Worm (Caenorhabditis elegans) whole organism, midembryonic: ENCODE data around the gene kin-30.
"Not testable (repeated sequence)": the region's sequence is repeated elsewhere in the genome, so short reads cannot be mapped to it uniquely, and the experiment has no call there.

Experiments used
- T22C8.4 ChIP-seq: fragments of 200-800 bp; sonication (Bioruptor generic); IDR thresholded peaks from 2 replicates; pipeline ENCODE4 v1.3.6; 2022; ENCODE audit warnings: missing genetic modification characterization, missing compliant biosample characterization
- cog-1 ChIP-seq: sonication (generic microtip); optimal IDR thresholded peaks from 2 replicates; lab custom pipeline; 2016; ENCODE audit warnings: missing genetic modification characterization, missing compliant biosample characterization
- flt-1 ChIP-seq: fragments of 200-800 bp; sonication (Bioruptor generic); IDR thresholded peaks from 2 replicates; pipeline ENCODE4 v1.3.6; 2022; ENCODE audit warnings: missing genetic modification characterization, missing compliant biosample characterization
- klf-2 ChIP-seq: fragments of 200-800 bp; sonication (Bioruptor generic); conservative IDR thresholded peaks from 2 replicates; pipeline ENCODE4 v1.3.6; 2022; ENCODE audit warnings: missing genetic modification reagents, missing genetic modification characterization, missing compliant biosample characterization
- med-1 ChIP-seq: sonication (generic microtip); optimal IDR thresholded peaks from 2 replicates; lab custom pipeline; 2017; ENCODE audit warnings: missing genetic modification characterization, mild to moderate bottlenecking, missing compliant biosample characterization, antibody characterized with exemption, missing genetic modification reagents; ENCODE audit not compliant: insufficient read depth
- ref-1 ChIP-seq: fragments of 200-800 bp; sonication (Bioruptor generic); conservative IDR thresholded peaks from 2 replicates; pipeline ENCODE4 v1.3.6; 2022; ENCODE audit warnings: missing genetic modification reagents, missing genetic modification characterization, missing compliant biosample characterization
- tab-1 ChIP-seq: fragments of 200-800 bp; sonication (Bioruptor generic); IDR thresholded peaks from 2 replicates; pipeline ENCODE4 v1.3.6; 2022; ENCODE audit warnings: missing genetic modification characterization, missing compliant biosample characterization
- ztf-23 ChIP-seq: fragments of 200-800 bp; sonication (Bioruptor generic); IDR thresholded peaks from 2 replicates; pipeline ENCODE4 v1.3.6; 2022; ENCODE audit warnings: missing genetic modification reagents, missing genetic modification characterization, missing compliant biosample characterization
- ztf-29 ChIP-seq: fragments of 200-800 bp; sonication (Bioruptor generic); IDR thresholded peaks from 2 replicates; pipeline ENCODE4 v1.3.6; 2022; ENCODE audit warnings: missing genetic modification reagents, missing genetic modification characterization, missing compliant biosample characterization

kin-30 gene

ce11 chrV:15256669-15257068 lies 12.1 kb downstream of the kin-30 start, which contains the start of gene srsx-39:
Gene srsx-39 (minus strand): TSS chrV:15256769.
- not testable (repeated sequence) for TF ChIP-seq T22C8.4 (GFP tag; lab: Robert Waterston, UW); cog-1 (tag; lab: Kevin White, UChicago); med-1 (GFP tag; lab: Kevin White, UChicago)

ce11 chrV:15259049-15259448 lies 14.5 kb downstream of the kin-30 start, which contains the start of gene srsx-37:
Gene srsx-37 (minus strand): TSS chrV:15259149.
- TF ChIP-seq tab-1 (GFP tag; lab: Robert Waterston, UW) = no peak
- TF ChIP-seq flt-1 (GFP tag; lab: Robert Waterston, UW) = no peak
- TF ChIP-seq T22C8.4 (GFP tag; lab: Robert Waterston, UW) = no peak
- TF ChIP-seq ztf-29 (GFP tag; lab: Robert Waterston, UW) = no peak
- no peak for TF ChIP-seq ref-1 (GFP tag; lab: Robert Waterston, UW)
- TF ChIP-seq klf-2 = no peak
- no peak for TF ChIP-seq med-1 (GFP tag; lab: Kevin White, UChicago)
- no peak for TF ChIP-seq ztf-23 (GFP tag; lab: Robert Waterston, UW)
- TF ChIP-seq cog-1 (tag; lab: Kevin White, UChicago) = no peak

ce11 chrV:15259904-15260303 lies 15.3 kb downstream of the kin-30 start, which contains the start of gene M01B2.8:
Gene M01B2.8 (plus strand): TSS chrV:15260204.
- TF ChIP-seq ztf-23 (GFP tag; lab: Robert Waterston, UW) = no peak
- TF ChIP-seq ref-1 (GFP tag; lab: Robert Waterston, UW) = no peak
- TF ChIP-seq flt-1 (GFP tag; lab: Robert Waterston, UW) = no peak
- no peak for TF ChIP-seq med-1 (GFP tag; lab: Kevin White, UChicago)
- no peak for TF ChIP-seq T22C8.4 (GFP tag; lab: Robert Waterston, UW)
- no peak for TF ChIP-seq cog-1 (tag; lab: Kevin White, UChicago)
- no peak for TF ChIP-seq ztf-29 (GFP tag; lab: Robert Waterston, UW)
- TF ChIP-seq tab-1 (GFP tag; lab: Robert Waterston, UW) = no peak
- no peak for TF ChIP-seq klf-2

ce11 chrV:15262336-15262735 lies 17.8 kb downstream of the kin-30 start, which contains the start of gene M01B2.10:
Gene M01B2.10 (minus strand): TSS chrV:15262436.
- TF ChIP-seq ztf-23, ztf-29, ref-1 (GFP tag; lab: Robert Waterston, UW): not testable (repeated sequence)

- no peak for TF ChIP-seq ref-1 (GFP tag; lab: Robert Waterston, UW)
- no peak for TF ChIP-seq flt-1 (GFP tag; lab: Robert Waterston, UW)
- no peak for TF ChIP-seq ztf-29 (GFP tag; lab: Robert Waterston, UW)
- TF ChIP-seq med-1 (GFP tag; lab: Kevin White, UChicago) = no peak
Observed at ce11 chrV:15264131-15264530, 19.6 kb downstream of the kin-30 start, which contains the start of gene M01B2.12. Gene M01B2.12 (minus strand): TSS chrV:15264231.

- TF ChIP-seq flt-1 (GFP tag; lab: Robert Waterston, UW) (no peak), cog-1 (tag; lab: Kevin White, UChicago) (no peak), tab-1 (GFP tag; lab: Robert Waterston, UW) (no peak), T22C8.4 (GFP tag; lab: Robert Waterston, UW) (no peak), ref-1 (GFP tag; lab: Robert Waterston, UW) (no peak), klf-2 (no peak), ztf-29 (GFP tag; lab: Robert Waterston, UW) (no peak), ztf-23 (GFP tag; lab: Robert Waterston, UW) (no peak), med-1 (GFP tag; lab: Kevin White, UChicago) (no peak)
Observed at ce11 chrV:15265814-15266213, 21.3 kb downstream of the kin-30 start, which contains the start of gene M01B2.13. Gene M01B2.13 (minus strand): TSS chrV:15265914.

ce11 chrV:15267405-15267804 lies 22.8 kb downstream of the kin-30 start, which contains the start of gene T10H4.13:
Gene T10H4.13 (minus strand): TSS chrV:15267505.
- TF ChIP-seq tab-1 (GFP tag; lab: Robert Waterston, UW) (no peak), T22C8.4 (GFP tag; lab: Robert Waterston, UW) (no peak), ref-1 (GFP tag; lab: Robert Waterston, UW) (no peak), med-1 (GFP tag; lab: Kevin White, UChicago) (no peak), flt-1 (GFP tag; lab: Robert Waterston, UW) (no peak), ztf-29 (GFP tag; lab: Robert Waterston, UW) (no peak), klf-2 (no peak), ztf-23 (GFP tag; lab: Robert Waterston, UW) (no peak), cog-1 (tag; lab: Kevin White, UChicago) (no peak)

- no peak for TF ChIP-seq ztf-23 (GFP tag; lab: Robert Waterston, UW)
Observed at ce11 chrV:15268302-15268701, 23.7 kb downstream of the kin-30 start, which contains the start of gene srw-22. Gene srw-22 (plus strand): TSS chrV:15268602.

ce11 chrV:15272263-15272662 lies 27.7 kb downstream of the kin-30 start, which contains the start of gene T10H4.4:
Gene T10H4.4 (minus strand): TSS chrV:15272363.
- TF ChIP-seq med-1 (GFP tag; lab: Kevin White, UChicago) (no peak), tab-1 (GFP tag; lab: Robert Waterston, UW) (no peak), flt-1 (GFP tag; lab: Robert Waterston, UW) (no peak), ztf-29 (GFP tag; lab: Robert Waterston, UW) (no peak), T22C8.4 (GFP tag; lab: Robert Waterston, UW) (no peak), cog-1 (tag; lab: Kevin White, UChicago) (no peak), ref-1 (GFP tag; lab: Robert Waterston, UW) (no peak), ztf-23 (GFP tag; lab: Robert Waterston, UW) (no peak), klf-2 (no peak)

- no peak for TF ChIP-seq klf-2
- TF ChIP-seq T22C8.4 (GFP tag; lab: Robert Waterston, UW) = no peak
- TF ChIP-seq flt-1 (GFP tag; lab: Robert Waterston, UW) = no peak
Observed at ce11 chrV:15274757-15275156, 30.2 kb downstream of the kin-30 start, which contains the start of gene srw-16. Gene srw-16 (minus strand): TSS chrV:15274857.
